Fruit fly (Drosophila melanogaster): Measurements from ENCODE around the gene CG9701.

Gene CG9701

DNA sequence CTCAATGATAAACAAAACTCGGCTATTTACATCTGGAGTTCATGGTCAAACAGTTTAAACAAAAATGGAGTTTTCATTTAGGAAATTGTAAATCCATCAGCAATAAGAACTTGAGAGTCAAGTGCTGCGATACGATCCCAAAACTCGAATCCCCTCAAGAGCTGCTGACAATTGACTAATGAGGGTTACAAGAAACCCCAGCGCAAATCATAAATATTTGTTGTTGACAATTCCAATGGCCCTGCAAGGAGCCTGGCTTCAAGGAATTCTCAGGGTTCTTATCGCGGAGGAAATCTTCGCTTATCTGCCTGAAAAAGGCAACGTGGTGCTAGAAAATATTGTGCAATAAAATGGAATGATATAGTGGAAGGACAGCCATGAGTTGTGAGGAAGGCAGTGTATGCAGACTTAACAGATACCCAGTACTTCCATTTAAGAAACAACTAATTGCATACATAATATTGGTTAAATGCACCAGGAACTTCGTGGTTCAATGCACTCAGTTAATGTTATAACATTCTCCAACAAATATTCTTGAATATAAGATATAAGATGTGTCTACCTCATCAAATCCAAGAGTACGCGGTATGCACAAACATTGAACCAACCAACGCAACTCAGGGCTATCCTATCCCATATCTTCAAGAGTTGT, 34.8 kb downstream of the CG9701 start (continued):
- peak; percentile 29 for TF ChIP-seq Hsf (GFP tag; optimal IDR thresholded peaks at IDR 0.05)
- TF ChIP-seq wdn (GFP tag; IDR thresholded peaks at IDR 0.05) = no peak
- TF ChIP-seq tio (GFP tag; optimal IDR thresholded peaks at IDR 0.05) = peak; percentile 23
- TF ChIP-seq CG6765 (GFP tag; optimal IDR thresholded peaks at IDR 0.05) = no peak
- TF ChIP-seq unpg (GFP tag; optimal IDR thresholded peaks at IDR 0.05) = peak; percentile 49
- TF ChIP-seq CG2120 (GFP tag; optimal IDR thresholded peaks at IDR 0.05) = no peak
- no peak for TF ChIP-seq NC2α (GFP tag; optimal IDR thresholded peaks at IDR 0.05)
- no peak for TF ChIP-seq CG34422 (GFP tag; IDR thresholded peaks at IDR 0.05)
- TF ChIP-seq CG5245 (GFP tag; optimal IDR thresholded peaks at IDR 0.05) = no peak
- no peak for TF ChIP-seq CG11085 (GFP tag; IDR thresholded peaks at IDR 0.05)
- peak; percentile 31 for TF ChIP-seq CG7271 (tag; optimal IDR thresholded peaks at IDR 0.05)
- TF ChIP-seq NFAT (GFP tag; IDR thresholded peaks at IDR 0.05) = no peak
- no peak for TF ChIP-seq HLHmδ (GFP tag; optimal IDR thresholded peaks at IDR 0.05)
- peak; percentile 68 for TF ChIP-seq gem (tag; optimal IDR thresholded peaks at IDR 0.05)
- no peak for TF ChIP-seq Dref (GFP tag; IDR thresholded peaks at IDR 0.05)
- TF ChIP-seq CG12744 (GFP tag; optimal IDR thresholded peaks at IDR 0.05) = no peak
- no peak for TF ChIP-seq CG12659 (GFP tag; optimal IDR thresholded peaks at IDR 0.05)
- TF ChIP-seq mirr (GFP tag; optimal IDR thresholded peaks at IDR 0.05) = no peak
- peak; percentile 76 for TF ChIP-seq CG10979 (tag; optimal IDR thresholded peaks at IDR 0.05)
- TF ChIP-seq Fer1 (GFP tag; optimal IDR thresholded peaks at IDR 0.05) = no peak
- peak; percentile 15 for TF ChIP-seq Kr (GFP tag; optimal IDR thresholded peaks at IDR 0.05)
- TF ChIP-seq Dip3 (GFP tag; optimal IDR thresholded peaks at IDR 0.05) = no peak
- TF ChIP-seq CG15073 (GFP tag; optimal IDR thresholded peaks at IDR 0.05) = no peak
- TF ChIP-seq exex (tag; optimal IDR thresholded peaks at IDR 0.05) = no peak
- TF ChIP-seq psq (GFP tag; optimal IDR thresholded peaks at IDR 0.05) = no peak
- no peak for TF ChIP-seq Stat92E (GFP tag; optimal IDR thresholded peaks at IDR 0.05)
- no peak for TF ChIP-seq CG4328 (GFP tag; optimal IDR thresholded peaks at IDR 0.05)
- no peak for TF ChIP-seq gcm (GFP tag; optimal IDR thresholded peaks at IDR 0.05)
- TF ChIP-seq tx (GFP tag; optimal IDR thresholded peaks at IDR 0.05) = no peak
- TF ChIP-seq CG42726 (GFP tag; IDR thresholded peaks at IDR 0.05; ENCODE audit: partially characterized antibody) = no peak
- no peak for TF ChIP-seq al (GFP tag; IDR thresholded peaks at IDR 0.05)
- no peak for TF ChIP-seq Lhr (GFP tag; optimal IDR thresholded peaks at IDR 0.05)
- no peak for TF ChIP-seq hbn (GFP tag; IDR thresholded peaks at IDR 0.05; ENCODE audit: partially characterized antibody)
- TF ChIP-seq p53 (GFP tag; optimal IDR thresholded peaks at IDR 0.05) = no peak
- no peak for TF ChIP-seq stwl (tag; optimal IDR thresholded peaks at IDR 0.05)
- TF ChIP-seq gsb (GFP tag; IDR thresholded peaks at IDR 0.05) = no peak
- no peak for TF ChIP-seq CG14965 (GFP tag; optimal IDR thresholded peaks at IDR 0.05; ENCODE audit: borderline replicate concordance)
- peak; percentile 28 for TF ChIP-seq grau (tag; optimal IDR thresholded peaks at IDR 0.05)
- no peak for TF ChIP-seq Dll (GFP tag; IDR thresholded peaks at IDR 0.05; ENCODE audit: partially characterized antibody)
- peak; percentile 88 for TF ChIP-seq pros (GFP tag; optimal IDR thresholded peaks at IDR 0.05)
- TF ChIP-seq lmd (GFP tag; IDR thresholded peaks at IDR 0.05) = peak; percentile 32; the same call in 1 of the 2 replicates
- 0 out of 3 replicates have a peak, but pooled peaks have one; percentile 37 for TF ChIP-seq CG17361 (GFP tag; IDR thresholded peaks at IDR 0.05)
- TF ChIP-seq Drgx (GFP tag; IDR thresholded peaks at IDR 0.05) = no peak
- TF ChIP-seq Eip74EF (GFP tag; optimal IDR thresholded peaks at IDR 0.05) = no peak
- peak in 1 of 2 experiments; percentile 46 for TF ChIP-seq bsh (GFP tag; optimal IDR thresholded peaks at IDR 0.05)
- peak; percentile 24; the same call in 1 of the 2 replicates for TF ChIP-seq tna (GFP tag; IDR thresholded peaks at IDR 0.05; ENCODE audit: partially characterized antibody)
- TF ChIP-seq tgo (GFP tag; IDR thresholded peaks at IDR 0.05) = peak; percentile 49; the same call in 2 of the 3 replicates
- TF ChIP-seq gsb-n (tag; optimal IDR thresholded peaks at IDR 0.05) = peak; percentile 48
- TF ChIP-seq ato (GFP tag; IDR thresholded peaks at IDR 0.05; ENCODE audit: partially characterized antibody) = no peak
